Fruit fly (Drosophila melanogaster) whole organism, embryonic: ENCODE results near the gene baf.

Experiments
- Awh ChIP-seq: fragments of 200-800 bp; sonication (Bioruptor generic); IDR thresholded peaks from 2 replicates; pipeline ENCODE4, ENCODE4 v1.3.6; 2022; ENCODE audit warnings: missing biosample characterization, missing genetic modification characterization
- Bgb ChIP-seq: fragments of 200-800 bp; sonication (Bioruptor generic); IDR thresholded peaks from 2 replicates; pipeline ENCODE4 v1.3.6; 2022; ENCODE audit warnings: missing biosample characterization, missing genetic modification characterization; ENCODE audit not compliant: partially characterized antibody
- CG10959 ChIP-seq: fragments of 200-800 bp; sonication (Bioruptor generic); IDR thresholded peaks from 2 replicates; pipeline ENCODE4 v1.3.6; 2022; ENCODE audit warnings: missing biosample characterization, missing genetic modification characterization
- CG11093 ChIP-seq: fragments of 200-800 bp; sonication (Bioruptor generic); IDR thresholded peaks from 3 replicates; pipeline ENCODE4 v1.3.6; 2022; ENCODE audit warnings: missing biosample characterization, missing genetic modification characterization
- CG11456 ChIP-seq: fragments of 200-800 bp; sonication (Bioruptor generic); IDR thresholded peaks from 3 replicates; pipeline ENCODE4 v1.3.6; 2022; ENCODE audit warnings: missing biosample characterization, missing genetic modification characterization
- CG1233 ChIP-seq: fragments of 200-800 bp; sonication (Bioruptor generic); optimal IDR thresholded peaks from 4 replicates; lab custom pipeline; 2018; ENCODE audit warnings: missing biosample characterization, mild to moderate bottlenecking, missing genetic modification characterization
- CG12744 ChIP-seq: fragments of 200-800 bp; sonication (Bioruptor generic); optimal IDR thresholded peaks from 2 replicates; lab custom pipeline; 2016; ENCODE audit warnings: missing biosample characterization, missing genetic modification characterization
- CG13894 ChIP-seq: fragments of 200-800 bp; sonication (Bioruptor generic); optimal IDR thresholded peaks from 3 replicates; lab custom pipeline; 2018; ENCODE audit warnings: missing biosample characterization, mild to moderate bottlenecking, missing genetic modification characterization, moderate library complexity
- CG15514 ChIP-seq: fragments of 200-800 bp; sonication (Bioruptor generic); optimal IDR thresholded peaks from 3 replicates; lab custom pipeline; 2017; ENCODE audit warnings: missing biosample characterization, missing genetic modification characterization, mild to moderate bottlenecking, moderate library complexity, missing genetic modification reagents
- CG17328 ChIP-seq: fragments of 200-800 bp; sonication (Bioruptor generic); IDR thresholded peaks from 2 replicates; pipeline ENCODE4 v1.3.6; 2022; ENCODE audit warnings: missing biosample characterization, missing genetic modification characterization
- CG17802 ChIP-seq: fragments of 200-800 bp; sonication (Bioruptor generic); optimal IDR thresholded peaks from 2 replicates; lab custom pipeline; 2018; ENCODE audit warnings: missing biosample characterization, mild to moderate bottlenecking, missing genetic modification characterization, moderate library complexity
- CG3163 ChIP-seq: fragments of 200-800 bp; sonication (Bioruptor generic); optimal IDR thresholded peaks from 3 replicates; lab custom pipeline; 2016; ENCODE audit warnings: missing biosample characterization, missing genetic modification characterization
- CG4328 ChIP-seq: fragments of 200-800 bp; sonication (Bioruptor generic); optimal IDR thresholded peaks from 3 replicates; lab custom pipeline; 2017; ENCODE audit warnings: missing biosample characterization, missing genetic modification reagents, missing genetic modification characterization
- CG4424 ChIP-seq: fragments of 200-800 bp; sonication (Bioruptor generic); optimal IDR thresholded peaks from 3 replicates; lab custom pipeline; 2016; ENCODE audit warnings: missing biosample characterization, missing genetic modification characterization
- CG5180 ChIP-seq: fragments of 200-800 bp; sonication (Bioruptor generic); optimal IDR thresholded peaks from 3 replicates; lab custom pipeline; 2017; ENCODE audit warnings: missing biosample characterization, missing genetic modification characterization, mild to moderate bottlenecking, moderate library complexity, missing genetic modification reagents
- CG7963 ChIP-seq: fragments of 200-800 bp; sonication (Bioruptor generic); IDR thresholded peaks from 3 replicates; pipeline ENCODE4 v1.3.6; 2022; ENCODE audit warnings: missing biosample characterization, missing genetic modification characterization; ENCODE audit not compliant: partially characterized antibody
- CG9437 ChIP-seq: fragments of 200-800 bp; sonication (Bioruptor generic); optimal IDR thresholded peaks from 2 replicates; lab custom pipeline; 2018; ENCODE audit warnings: missing biosample characterization, mild to moderate bottlenecking, missing genetic modification characterization
- CrebB ChIP-seq: fragments of 200-800 bp; sonication (Bioruptor generic); optimal IDR thresholded peaks from 3 replicates; lab custom pipeline; 2018; ENCODE audit warnings: missing biosample characterization, mild to moderate bottlenecking, missing genetic modification characterization
- Dad ChIP-seq: fragments of 200-800 bp; sonication (Bioruptor generic); optimal IDR thresholded peaks from 3 replicates; lab custom pipeline; 2016; ENCODE audit warnings: missing biosample characterization, missing genetic modification characterization
- Dfd ChIP-seq, 2 experiments: fragments of >200 bp; optimal IDR thresholded peaks; 2 replicates each; lab custom pipeline; 2017; ENCODE audit warnings: missing biosample characterization in 2 of 2, missing genetic modification characterization in 2 of 2
- Dip2 ChIP-seq: fragments of 200-800 bp; sonication (Bioruptor generic); IDR thresholded peaks from 2 replicates; pipeline ENCODE4 v1.3.6; 2022; ENCODE audit warnings: missing biosample characterization, missing genetic modification characterization
- E2f1 ChIP-seq: fragments of 200-800 bp; sonication (Bioruptor generic); IDR thresholded peaks from 2 replicates; pipeline ENCODE4 v1.3.6; 2022; ENCODE audit warnings: missing biosample characterization, missing genetic modification characterization
- ERR ChIP-seq: fragments of 200-800 bp; sonication (Bioruptor generic); optimal IDR thresholded peaks from 2 replicates; lab custom pipeline; 2016; ENCODE audit warnings: missing biosample characterization, missing genetic modification characterization
- Ets65A ChIP-seq: fragments of 200-800 bp; sonication (Bioruptor generic); peaks from one replicate; lab custom pipeline; 2016; ENCODE audit warnings: missing biosample characterization, missing genetic modification characterization
- HLH3B ChIP-seq: fragments of 200-800 bp; sonication (Bioruptor generic); IDR thresholded peaks from 2 replicates; pipeline ENCODE4 v1.3.6; 2022; ENCODE audit warnings: missing biosample characterization, missing genetic modification characterization
- MESR4 ChIP-seq: fragments of 200-800 bp; sonication (Bioruptor generic); optimal IDR thresholded peaks from 2 replicates; lab custom pipeline; 2018; ENCODE audit warnings: missing biosample characterization, mild to moderate bottlenecking, missing genetic modification characterization, moderate library complexity
- Max ChIP-seq: fragments of 200-800 bp; sonication (Bioruptor generic); optimal IDR thresholded peaks from 2 replicates; lab custom pipeline; 2016; ENCODE audit warnings: missing biosample characterization, mild to moderate bottlenecking, missing genetic modification characterization
- Mes4 ChIP-seq: fragments of 200-800 bp; sonication (Bioruptor generic); optimal IDR thresholded peaks from 2 replicates; lab custom pipeline; 2016; ENCODE audit warnings: missing biosample characterization, missing genetic modification characterization
- NC2β ChIP-seq: fragments of 200-800 bp; sonication (Bioruptor generic); optimal IDR thresholded peaks from 2 replicates; lab custom pipeline; 2016; ENCODE audit warnings: missing biosample characterization, missing genetic modification characterization
- Rfx ChIP-seq: fragments of 200-800 bp; sonication (Bioruptor generic); IDR thresholded peaks from 2 replicates; pipeline ENCODE4 v1.3.6; 2022; ENCODE audit warnings: missing biosample characterization, missing genetic modification characterization
- Trl ChIP-seq, 3 experiments: fragments of >200 bp in 2 of 3; fragments of 200-800 bp in 1 of 3; sonication (Bioruptor generic) in 1 of 3; optimal IDR thresholded peaks; 2 replicates in 1 of 3; 3 replicates in 2 of 3; lab custom pipeline; 2016 to 2017; ENCODE audit warnings: missing biosample characterization in 1 of 3, missing genetic modification characterization in 1 of 3
- aop ChIP-seq: fragments of 200-800 bp; sonication (Bioruptor generic); IDR thresholded peaks from 2 replicates; pipeline ENCODE4 v1.3.6; 2022; ENCODE audit warnings: missing biosample characterization, missing genetic modification characterization
- ash1 ChIP-seq: fragments of 200-800 bp; sonication (Bioruptor generic); optimal IDR thresholded peaks from 2 replicates; lab custom pipeline; 2018; ENCODE audit warnings: missing biosample characterization, mild to moderate bottlenecking, missing genetic modification characterization
- lilli ChIP-seq: fragments of 200-800 bp; sonication (Bioruptor generic); optimal IDR thresholded peaks from 3 replicates; lab custom pipeline; 2016; ENCODE audit warnings: missing biosample characterization, missing genetic modification characterization
- oc ChIP-seq: fragments of 200-800 bp; sonication (Bioruptor generic); optimal IDR thresholded peaks from 2 replicates; lab custom pipeline; 2018; ENCODE audit warnings: missing biosample characterization, mild to moderate bottlenecking, missing genetic modification characterization, moderate library complexity
- pan ChIP-seq, 4 experiments: fragments of >200 bp in 3 of 4; fragments of 200-800 bp in 1 of 4; sonication (Bioruptor generic) in 1 of 4; optimal IDR thresholded peaks in 3 of 4; IDR thresholded peaks in 1 of 4; 2 replicates each; pipeline versions ENCODE4 v1.3.6 to Lab custom; 2017 to 2022; ENCODE audit warnings: missing biosample characterization in 2 of 4, missing genetic modification characterization in 2 of 4, mixed read lengths in 1 of 4
- pita ChIP-seq: fragments of 200-800 bp; sonication (Bioruptor generic); optimal IDR thresholded peaks from 2 replicates; lab custom pipeline; 2017; ENCODE audit warnings: missing biosample characterization, mild to moderate bottlenecking, missing genetic modification characterization
- ranshi ChIP-seq: fragments of 200-800 bp; sonication (Bioruptor generic); IDR thresholded peaks from 2 replicates; pipeline ENCODE4 v1.3.6; 2022; ENCODE audit warnings: missing biosample characterization, missing genetic modification characterization
- rib ChIP-seq: fragments of 200-800 bp; sonication (Bioruptor generic); IDR thresholded peaks from 2 replicates; pipeline ENCODE4 v1.3.6; 2022; ENCODE audit warnings: missing biosample characterization, missing genetic modification characterization
- row ChIP-seq: fragments of 200-800 bp; sonication (Bioruptor generic); IDR thresholded peaks from 3 replicates; pipeline ENCODE4 v1.3.6; 2022; ENCODE audit warnings: missing biosample characterization, missing genetic modification characterization
- schlank ChIP-seq: fragments of 200-800 bp; sonication (Bioruptor generic); optimal IDR thresholded peaks from 2 replicates; lab custom pipeline; 2018; ENCODE audit warnings: missing biosample characterization, mild to moderate bottlenecking, missing genetic modification characterization
- sens-2 ChIP-seq: fragments of 200-800 bp; sonication (Bioruptor generic); IDR thresholded peaks from 2 replicates; pipeline ENCODE4 v1.3.6; 2022; ENCODE audit warnings: missing biosample characterization, missing genetic modification characterization
- seq ChIP-seq: fragments of 200-800 bp; sonication (Bioruptor generic); IDR thresholded peaks from 2 replicates; pipeline ENCODE4 v1.3.6; 2022; ENCODE audit warnings: missing biosample characterization, missing genetic modification characterization
- sisA ChIP-seq: fragments of 200-800 bp; sonication (Bioruptor generic); IDR thresholded peaks from 2 replicates; pipeline ENCODE4 v1.3.6; 2022; ENCODE audit warnings: missing biosample characterization, missing genetic modification characterization
- sr ChIP-seq: fragments of 200-800 bp; sonication (Bioruptor generic); IDR thresholded peaks from 3 replicates; pipeline ENCODE4 v1.3.6; 2022; ENCODE audit warnings: missing biosample characterization, missing genetic modification characterization
- trem ChIP-seq: fragments of 200-800 bp; optimal IDR thresholded peaks from 3 replicates; lab custom pipeline; 2019; ENCODE audit warnings: missing biosample characterization, mild to moderate bottlenecking, missing genetic modification characterization, moderate library complexity
- vvl ChIP-seq: fragments of 200-800 bp; sonication (Bioruptor generic); IDR thresholded peaks from 2 replicates; pipeline ENCODE4 v1.3.6; 2022; ENCODE audit warnings: missing biosample characterization, missing genetic modification characterization

Gene baf

dm6 chr2L:8043282-8043668, 14.0 kb downstream of the baf start, which contains the start of gene Megf8 (continued):
- TF ChIP-seq vvl (GFP tag; lab: Robert Waterston, UW) (peak; percentile 71; the same call in 1 of the 2 replicates), Trl (optimal IDR thresholded peaks at IDR 0.05; lab: Kevin White, UChicago) (no peak), Trl (GFP tag; optimal IDR thresholded peaks at IDR 0.05; lab: Kevin White, UChicago) (no peak), CG7963 (GFP tag; lab: Robert Waterston, UW) (peak; percentile 83; the same call in 2 of the 3 replicates), CG3163 (GFP tag; lab: Kevin White, UChicago) (no peak), trem (peak; percentile 9), Rfx (GFP tag; lab: Robert Waterston, UW) (0 out of 2 replicates have a peak, but pooled peaks have one; percentile 23), MESR4 (GFP tag; lab: Kevin White, UChicago) (peak; percentile 77), rib (GFP tag; lab: Robert Waterston, UW) (0 out of 2 replicates have a peak, but pooled peaks have one; percentile 35)

dm6 chr2L:8071112-8071976, 42.1 kb downstream of the baf start, which contains the start of gene poe:
TSS of gene poe (minus strand) at chr2L:8071624.
- TF ChIP-seq CG17802 (tag; lab: Kevin White, UChicago), result no peak
- no peak for TF ChIP-seq CG10959 (GFP tag; lab: Robert Waterston, UW)
- no peak for TF ChIP-seq Max (GFP tag; lab: Kevin White, UChicago)
- TF ChIP-seq CG13894 (tag; lab: Kevin White, UChicago), result no peak
- peak; percentile 83 for TF ChIP-seq row (GFP tag; lab: Robert Waterston, UW)
- TF ChIP-seq E2f1 (GFP tag; lab: Robert Waterston, UW), result peak; percentile 70
- TF ChIP-seq pita (GFP tag; lab: Kevin White, UChicago), result no peak
- peak; percentile 56; the same call in 1 of the 2 replicates for TF ChIP-seq Awh (GFP tag; lab: Robert Waterston, UW)
- TF ChIP-seq schlank, result no peak
- 0 out of 3 replicates have a peak, but pooled peaks have one; percentile 33 for TF ChIP-seq CG11456 (GFP tag; lab: Robert Waterston, UW)
- no peak for TF ChIP-seq sens-2 (GFP tag; lab: Robert Waterston, UW)
- no peak for TF ChIP-seq CG5180 (GFP tag; lab: Kevin White, UChicago)
- no peak for TF ChIP-seq ERR (GFP tag; lab: Kevin White, UChicago)
- no peak for TF ChIP-seq pan (optimal IDR thresholded peaks at IDR 0.05; lab: Kevin White, UChicago)
- peak in 1 of 2 experiments; percentile 73 for TF ChIP-seq pan (GFP tag; optimal IDR thresholded peaks at IDR 0.05 in 1 of 2, IDR thresholded peaks at IDR 0.05 in 1 of 2)
- TF ChIP-seq Dad (GFP tag; lab: Kevin White, UChicago), result no peak
- TF ChIP-seq HLH3B (GFP tag; lab: Robert Waterston, UW), result 0 out of 2 replicates have a peak, but pooled peaks have one; percentile 44
- no peak for TF ChIP-seq CG12744
- TF ChIP-seq ash1 (GFP tag; lab: Kevin White, UChicago), result no peak
- peak; percentile 62 for TF ChIP-seq CG15514 (GFP tag; lab: Kevin White, UChicago)
- no peak for TF ChIP-seq Dfd (GFP tag; optimal IDR thresholded peaks at IDR 0.05; lab: Kevin White, UChicago)
- peak; percentile 41 for TF ChIP-seq CG9437 (GFP tag; lab: Kevin White, UChicago)
- no peak for TF ChIP-seq aop (GFP tag; lab: Robert Waterston, UW)
- no peak for TF ChIP-seq oc
- TF ChIP-seq Mes4, result no peak
- no peak for TF ChIP-seq sisA (GFP tag; lab: Robert Waterston, UW)
- peak; percentile 28; the same call in 1 of the 2 replicates for TF ChIP-seq ranshi (GFP tag; lab: Robert Waterston, UW)
- peak; percentile 66 for TF ChIP-seq Rfx (GFP tag; lab: Robert Waterston, UW)
- peak; percentile 9 for TF ChIP-seq NC2β (GFP tag; lab: Kevin White, UChicago)
- no peak for TF ChIP-seq sr (GFP tag; lab: Robert Waterston, UW)
- peak; percentile 19 for TF ChIP-seq CG1233 (GFP tag; lab: Kevin White, UChicago)
- TF ChIP-seq Bgb (GFP tag; lab: Robert Waterston, UW), result no peak
- TF ChIP-seq CrebB (tag; lab: Kevin White, UChicago), result peak; percentile 63
- TF ChIP-seq CG4424, result peak; percentile 44
- TF ChIP-seq seq (GFP tag; lab: Robert Waterston, UW), result no peak
- no peak for TF ChIP-seq lilli
- TF ChIP-seq Ets65A, result peak; percentile 45
- no peak for TF ChIP-seq Dip2
- peak; percentile 69; the same call in 1 of the 2 replicates for TF ChIP-seq CG17328 (GFP tag; lab: Robert Waterston, UW)
- no peak for TF ChIP-seq CG4328
- no peak for TF ChIP-seq CG11093 (GFP tag; lab: Robert Waterston, UW)
